Worm (Caenorhabditis elegans) whole organism, late embryonic: ENCODE measurements around the gene acp-4.

ENCODE experiments used
- ceh-14 ChIP-seq: sonication (generic microtip); optimal IDR thresholded peaks from 2 replicates; lab custom pipeline; 2016; ENCODE audit warnings: missing genotype, missing genetic modification characterization, missing compliant biosample characterization
- dmd-4 ChIP-seq: sonication (generic microtip); optimal IDR thresholded peaks from 2 replicates; lab custom pipeline; 2016; ENCODE audit warnings: borderline replicate concordance, missing genetic modification characterization, missing compliant biosample characterization
- elt-2 ChIP-seq: sonication (generic microtip); optimal IDR thresholded peaks from 2 replicates; lab custom pipeline; 2016; ENCODE audit warnings: missing genetic modification reagents, missing genetic modification characterization, missing compliant biosample characterization
- elt-4 ChIP-seq: sonication (generic microtip); optimal IDR thresholded peaks from 2 replicates; lab custom pipeline; 2016; ENCODE audit warnings: missing genetic modification characterization, missing compliant biosample characterization
- ets-4 ChIP-seq: sonication (generic microtip); optimal IDR thresholded peaks from 2 replicates; lab custom pipeline; 2016; ENCODE audit warnings: missing genetic modification characterization, missing compliant biosample characterization
- fkh-10 ChIP-seq: fragments of 150-350 bp; optimal IDR thresholded peaks from 2 replicates; lab custom pipeline; 2014; ENCODE audit warnings: missing biosample characterization, missing genetic modification reagents, missing genetic modification characterization
- hlh-15 ChIP-seq: sonication (generic microtip); optimal IDR thresholded peaks from 2 replicates; lab custom pipeline; 2016; ENCODE audit warnings: missing genetic modification characterization, missing compliant biosample characterization
- hlh-30 ChIP-seq: sonication (generic microtip); optimal IDR thresholded peaks from 2 replicates; lab custom pipeline; 2017; ENCODE audit warnings: antibody characterized with exemption, missing genetic modification characterization, missing compliant biosample characterization; ENCODE audit not compliant: insufficient read depth
- lin-11 ChIP-seq: fragments of 200-800 bp; sonication (Bioruptor generic); optimal IDR thresholded peaks from 2 replicates; lab custom pipeline; 2018; ENCODE audit warnings: mild to moderate bottlenecking, missing genetic modification characterization, missing compliant biosample characterization
- pag-3 ChIP-seq: sonication (generic microtip); optimal IDR thresholded peaks from 2 replicates; lab custom pipeline; 2016; ENCODE audit warnings: missing compliant biosample characterization, missing genetic modification characterization, borderline replicate concordance
- pax-1 ChIP-seq: fragments of 150-350 bp; optimal IDR thresholded peaks from 2 replicates; lab custom pipeline; 2014; ENCODE audit warnings: missing biosample characterization, missing genetic modification characterization
- pha-2 ChIP-seq: sonication (generic microtip); optimal IDR thresholded peaks from 2 replicates; lab custom pipeline; 2017; ENCODE audit warnings: mild to moderate bottlenecking, missing genetic modification characterization, missing compliant biosample characterization
- rnt-1 ChIP-seq: sonication (generic microtip); optimal IDR thresholded peaks from 2 replicates; lab custom pipeline; 2016; ENCODE audit warnings: missing genetic modification characterization, missing compliant biosample characterization
- ztf-16 ChIP-seq: sonication (generic microtip); optimal IDR thresholded peaks from 2 replicates; lab custom pipeline; 2017; ENCODE audit warnings: missing genetic modification characterization, missing compliant biosample characterization

DNA sequence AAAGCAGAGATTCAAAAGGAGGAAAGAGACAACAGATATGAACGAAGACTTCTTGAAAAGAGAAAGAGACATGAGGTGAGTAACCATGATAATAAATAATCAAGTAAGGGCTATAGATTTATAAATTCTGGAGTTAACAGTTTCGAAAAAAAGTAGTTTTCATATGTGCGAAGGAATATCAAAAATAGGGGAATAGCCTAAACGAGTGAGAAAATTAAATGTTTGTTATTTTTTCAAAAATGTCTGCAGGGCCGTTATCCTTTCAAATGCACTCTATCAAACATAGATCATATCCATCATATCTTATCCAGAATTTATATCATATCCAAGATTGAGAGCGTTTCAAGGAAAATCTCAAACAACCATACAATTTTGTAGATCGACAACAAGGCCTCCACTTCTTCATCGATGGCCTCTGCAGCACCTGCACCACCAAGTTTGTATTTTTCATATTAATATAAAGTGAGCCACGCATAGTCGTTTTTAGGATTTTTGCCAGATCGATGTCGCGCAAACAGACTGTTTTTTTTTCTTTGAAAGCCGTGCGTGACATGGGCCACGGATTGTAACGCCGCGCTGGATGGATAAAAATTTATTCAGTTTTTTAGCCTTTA, 14.0 kb downstream of the acp-4 start:
- TF ChIP-seq rnt-1, result no peak
- no peak for TF ChIP-seq hlh-30 (tag; lab: Kevin White, UChicago)
- no peak for TF ChIP-seq lin-11
- no peak for TF ChIP-seq pax-1
- TF ChIP-seq elt-4 (tag; lab: Kevin White, UChicago), result no peak
- TF ChIP-seq ceh-14 (tag; lab: Kevin White, UChicago), result no peak
- no peak for TF ChIP-seq elt-2 (tag; lab: Kevin White, UChicago)
- TF ChIP-seq pha-2, result no peak
- no peak for TF ChIP-seq fkh-10 (GFP tag; lab: Kevin White, UChicago)
- no peak for TF ChIP-seq pag-3 (tag; lab: Kevin White, UChicago)
- TF ChIP-seq ztf-16 (tag; lab: Kevin White, UChicago), result no peak
- no peak for TF ChIP-seq hlh-15 (tag; lab: Kevin White, UChicago)
- TF ChIP-seq ets-4 (tag; lab: Kevin White, UChicago), result no peak
- no peak for TF ChIP-seq dmd-4
